Worm (Caenorhabditis elegans) whole organism, L1 larva: ENCODE data around the gene E01G4.5.

Source experiments
- ceh-82 ChIP-seq, 3 experiments: fragments of 150-350 bp in 1 of 3; sonication (generic microtip) in 2 of 3; optimal IDR thresholded peaks; 2 replicates each; lab custom pipeline; 2014 to 2017; ENCODE audit warnings: missing biosample characterization in 3 of 3, missing genetic modification characterization in 3 of 3
- skn-1 ChIP-seq: fragments of 150-350 bp; optimal IDR thresholded peaks from 2 replicates; lab custom pipeline; 2014; ENCODE audit warnings: missing biosample characterization, missing genetic modification characterization

DNA sequence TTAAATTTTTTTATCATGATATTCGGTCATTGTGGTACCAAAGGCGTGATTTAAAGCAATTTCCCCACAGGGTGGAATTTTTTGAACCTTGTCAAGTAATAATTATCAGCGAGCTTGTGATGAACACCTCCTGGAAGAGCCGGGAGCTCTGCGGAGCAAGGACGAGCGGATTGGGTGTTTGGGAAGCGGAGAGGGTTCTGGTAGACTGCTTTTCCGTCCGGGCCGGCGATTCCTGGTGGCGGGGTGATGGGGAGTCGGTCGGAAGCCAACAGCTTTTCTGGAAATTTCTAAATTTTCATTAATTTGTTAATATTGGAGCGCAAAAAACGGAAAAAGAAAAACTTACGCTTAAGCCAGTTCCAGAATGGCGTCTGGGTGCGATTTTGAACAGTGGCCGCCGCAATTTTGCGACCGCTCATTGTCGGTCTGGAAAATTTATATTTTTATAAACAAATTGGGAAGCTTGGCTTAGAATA is 22.0 kb downstream of the E01G4.5 start, which contains the start of gene ndua-7:
- TF ChIP-seq ceh-82 (tag; optimal IDR thresholded peaks at IDR 0.05; lab: Kevin White, UChicago) = no peak
- TF ChIP-seq skn-1 (tag; lab: Kevin White, UChicago) = no peak
